Fruit fly (Drosophila melanogaster) whole organism, embryonic: ENCODE data around the gene ThrRS.
A peak's percentile ranks its signal among the peaks of the same experiment; 100 is the strongest.

Experiments
- BEAF-32 ChIP-seq: fragments of 200-800 bp; sonication (Bioruptor generic); optimal IDR thresholded peaks from 3 replicates; lab custom pipeline; 2017; ENCODE audit warnings: missing biosample characterization, missing genetic modification characterization, mild to moderate bottlenecking, moderate library complexity, missing genetic modification reagents
- CG10209 ChIP-seq: fragments of 200-800 bp; sonication (Bioruptor generic); optimal IDR thresholded peaks from 3 replicates; lab custom pipeline; 2017; ENCODE audit warnings: missing biosample characterization, mild to moderate bottlenecking, missing genetic modification characterization, missing genetic modification reagents
- CG10431 ChIP-seq: fragments of 200-800 bp; sonication (Bioruptor generic); optimal IDR thresholded peaks from 3 replicates; lab custom pipeline; 2018; ENCODE audit warnings: missing biosample characterization, mild to moderate bottlenecking, missing genetic modification characterization
- CG11560 ChIP-seq: fragments of 200-800 bp; sonication (Bioruptor generic); IDR thresholded peaks from 3 replicates; pipeline ENCODE4 v1.3.6; 2022; ENCODE audit warnings: missing biosample characterization, missing genetic modification characterization
- CG12104 ChIP-seq: fragments of 200-800 bp; sonication (Bioruptor generic); optimal IDR thresholded peaks from 3 replicates; lab custom pipeline; 2016; ENCODE audit warnings: missing biosample characterization, missing genetic modification characterization
- CG14014 ChIP-seq: fragments of 200-800 bp; sonication (Bioruptor generic); IDR thresholded peaks from 2 replicates; pipeline ENCODE4 v1.3.6; 2022; ENCODE audit warnings: missing biosample characterization, missing genetic modification characterization
- CG15269 ChIP-seq: fragments of 200-800 bp; sonication (Bioruptor generic); optimal IDR thresholded peaks from 2 replicates; lab custom pipeline; 2018; ENCODE audit warnings: missing biosample characterization, mild to moderate bottlenecking, missing genetic modification characterization, moderate library complexity
- CG18262 ChIP-seq: fragments of 200-800 bp; optimal IDR thresholded peaks from 3 replicates; lab custom pipeline; 2019; ENCODE audit warnings: missing biosample characterization, mild to moderate bottlenecking, missing genetic modification characterization, moderate library complexity
- CG18599 ChIP-seq: fragments of 200-800 bp; sonication (Bioruptor generic); optimal IDR thresholded peaks from 3 replicates; lab custom pipeline; 2017; ENCODE audit warnings: missing biosample characterization, missing genetic modification characterization, mild to moderate bottlenecking, moderate library complexity, missing genetic modification reagents
- CG2120 ChIP-seq: fragments of 200-800 bp; sonication (Bioruptor generic); optimal IDR thresholded peaks from 3 replicates; lab custom pipeline; 2016; ENCODE audit warnings: missing biosample characterization, missing genetic modification characterization
- CG30403 ChIP-seq: fragments of 200-800 bp; sonication (Bioruptor generic); optimal IDR thresholded peaks from 3 replicates; lab custom pipeline; 2016; ENCODE audit warnings: missing biosample characterization, missing genetic modification characterization
- CG3281 ChIP-seq: fragments of 200-800 bp; sonication (Bioruptor generic); optimal IDR thresholded peaks from 3 replicates; lab custom pipeline; 2017; ENCODE audit warnings: missing biosample characterization, mild to moderate bottlenecking, missing genetic modification characterization
- CG34422 ChIP-seq: fragments of 200-800 bp; sonication (Bioruptor generic); IDR thresholded peaks from 3 replicates; pipeline ENCODE4 v1.3.6; 2022; ENCODE audit warnings: missing biosample characterization, missing genetic modification characterization
- CG4424 ChIP-seq: fragments of 200-800 bp; sonication (Bioruptor generic); optimal IDR thresholded peaks from 3 replicates; lab custom pipeline; 2016; ENCODE audit warnings: missing biosample characterization, missing genetic modification characterization
- CG6175 ChIP-seq: fragments of 200-800 bp; sonication (Bioruptor generic); IDR thresholded peaks from 3 replicates; pipeline ENCODE4 v1.3.6; 2022; ENCODE audit warnings: missing biosample characterization, missing genetic modification characterization
- CG6683 ChIP-seq: fragments of 200-800 bp; sonication (Bioruptor generic); optimal IDR thresholded peaks from 2 replicates; lab custom pipeline; 2017; ENCODE audit warnings: missing biosample characterization, mild to moderate bottlenecking, missing genetic modification characterization, missing genetic modification reagents
- CG7786 ChIP-seq: fragments of 200-800 bp; sonication (Bioruptor generic); optimal IDR thresholded peaks from 2 replicates; lab custom pipeline; 2016; ENCODE audit warnings: missing biosample characterization, missing genetic modification characterization
- CG9727 ChIP-seq: fragments of 200-800 bp; sonication (Bioruptor generic); optimal IDR thresholded peaks from 3 replicates; lab custom pipeline; 2017; ENCODE audit warnings: missing biosample characterization, mild to moderate bottlenecking, missing genetic modification characterization
- CHES-1-like ChIP-seq: fragments of 200-800 bp; sonication (Bioruptor generic); optimal IDR thresholded peaks from 2 replicates; lab custom pipeline; 2016; ENCODE audit warnings: missing biosample characterization, missing genetic modification characterization
- CoRest ChIP-seq: fragments of 200-800 bp; sonication (Bioruptor generic); optimal IDR thresholded peaks from 3 replicates; lab custom pipeline; 2018; ENCODE audit warnings: missing biosample characterization, mild to moderate bottlenecking, missing genetic modification characterization, moderate library complexity
- CrebB ChIP-seq: fragments of 200-800 bp; sonication (Bioruptor generic); optimal IDR thresholded peaks from 3 replicates; lab custom pipeline; 2018; ENCODE audit warnings: missing biosample characterization, mild to moderate bottlenecking, missing genetic modification characterization
- Dad ChIP-seq: fragments of 200-800 bp; sonication (Bioruptor generic); optimal IDR thresholded peaks from 3 replicates; lab custom pipeline; 2016; ENCODE audit warnings: missing biosample characterization, missing genetic modification characterization
- Dp ChIP-seq: fragments of 200-800 bp; sonication (Bioruptor generic); optimal IDR thresholded peaks from 2 replicates; lab custom pipeline; 2018; ENCODE audit warnings: missing biosample characterization, mild to moderate bottlenecking, missing genetic modification characterization, moderate library complexity
- E2f1 ChIP-seq: fragments of 200-800 bp; sonication (Bioruptor generic); IDR thresholded peaks from 2 replicates; pipeline ENCODE4 v1.3.6; 2022; ENCODE audit warnings: missing biosample characterization, missing genetic modification characterization
- Fer1 ChIP-seq: fragments of 200-800 bp; sonication (Bioruptor generic); optimal IDR thresholded peaks from 2 replicates; lab custom pipeline; 2017; ENCODE audit warnings: missing biosample characterization, mild to moderate bottlenecking, missing genetic modification characterization
- Hr3 ChIP-seq: fragments of 200-800 bp; sonication (Bioruptor generic); optimal IDR thresholded peaks from 3 replicates; lab custom pipeline; 2016; ENCODE audit warnings: missing biosample characterization, missing genetic modification characterization
- Hr39 ChIP-seq: fragments of >200 bp; optimal IDR thresholded peaks from 2 replicates; lab custom pipeline; 2017
- Jarid2 ChIP-seq: fragments of 200-800 bp; sonication (Bioruptor generic); optimal IDR thresholded peaks from 3 replicates; lab custom pipeline; 2017; ENCODE audit warnings: mild to moderate bottlenecking, missing biosample characterization, missing genetic modification reagents, missing genetic modification characterization
- Kr ChIP-seq: fragments of 200-800 bp; sonication (Bioruptor generic); optimal IDR thresholded peaks from 2 replicates; lab custom pipeline; 2017; ENCODE audit warnings: missing biosample characterization, mild to moderate bottlenecking, missing genetic modification characterization
- Lpt ChIP-seq: fragments of >200 bp; optimal IDR thresholded peaks from 2 replicates; lab custom pipeline; 2018; ENCODE audit warnings: missing biosample characterization, missing genetic modification characterization
- NK7.1 ChIP-seq: fragments of 200-800 bp; sonication (Bioruptor generic); optimal IDR thresholded peaks from 3 replicates; lab custom pipeline; 2016; ENCODE audit warnings: missing biosample characterization, missing genetic modification characterization
- Nf-YC ChIP-seq: fragments of 200-800 bp; optimal IDR thresholded peaks from 3 replicates; lab custom pipeline; 2019; ENCODE audit warnings: missing biosample characterization, mild to moderate bottlenecking, missing genetic modification characterization, moderate library complexity
- az2 ChIP-seq: fragments of 200-800 bp; sonication (Bioruptor generic); optimal IDR thresholded peaks from 3 replicates; lab custom pipeline; 2016; ENCODE audit warnings: missing biosample characterization, missing genetic modification characterization
- cad ChIP-seq: fragments of >200 bp; optimal IDR thresholded peaks from 2 replicates; lab custom pipeline; 2017; ENCODE audit warnings: missing biosample characterization, missing genetic modification characterization
- cas ChIP-seq: fragments of 200-800 bp; sonication (Bioruptor generic); IDR thresholded peaks from 2 replicates; pipeline ENCODE4 v1.3.6; 2022; ENCODE audit warnings: missing biosample characterization, missing genetic modification characterization
- crol ChIP-seq: fragments of 200-800 bp; sonication (Bioruptor generic); IDR thresholded peaks from 2 replicates; pipeline ENCODE4 v1.3.6; 2022; ENCODE audit warnings: missing biosample characterization, missing genetic modification characterization
- dm ChIP-seq: fragments of 200-800 bp; sonication (Bioruptor generic); optimal IDR thresholded peaks from 3 replicates; lab custom pipeline; 2016; ENCODE audit warnings: missing biosample characterization, missing genetic modification characterization
- dysf ChIP-seq: fragments of 200-800 bp; sonication (Bioruptor generic); IDR thresholded peaks from 3 replicates; pipeline ENCODE4 v1.3.6; 2022; ENCODE audit warnings: missing biosample characterization, missing genetic modification characterization
- esg ChIP-seq: fragments of 200-800 bp; sonication (Bioruptor generic); conservative IDR thresholded peaks from 2 replicates; pipeline ENCODE4 v1.3.6; 2022; ENCODE audit warnings: missing biosample characterization, missing genetic modification characterization
- gsb-n ChIP-seq: fragments of 200-800 bp; sonication (Bioruptor generic); optimal IDR thresholded peaks from 3 replicates; lab custom pipeline; 2018; ENCODE audit warnings: missing biosample characterization, mild to moderate bottlenecking, missing genetic modification characterization
- gt ChIP-seq: fragments of 200-800 bp; sonication (Bioruptor generic); IDR thresholded peaks from 2 replicates; pipeline ENCODE4 v1.3.6; 2022; ENCODE audit warnings: missing biosample characterization, missing genetic modification characterization
- klu ChIP-seq: fragments of 200-800 bp; sonication (Bioruptor generic); IDR thresholded peaks from 2 replicates; pipeline ENCODE4 v1.3.6; 2022; ENCODE audit warnings: missing biosample characterization, missing genetic modification characterization
- lov ChIP-seq, 2 experiments: fragments of 200-800 bp in 1 of 2; fragments of >200 bp in 1 of 2; sonication (Bioruptor generic) in 1 of 2; IDR thresholded peaks in 1 of 2; optimal IDR thresholded peaks in 1 of 2; 2 replicates in 1 of 2; 3 replicates in 1 of 2; pipeline versions ENCODE4 v1.3.6 to Lab custom; 2017 to 2022; ENCODE audit warnings: missing biosample characterization in 1 of 2, missing genetic modification characterization in 1 of 2
- mirr ChIP-seq: fragments of 200-800 bp; sonication (Bioruptor generic); optimal IDR thresholded peaks from 3 replicates; lab custom pipeline; 2018; ENCODE audit warnings: missing biosample characterization, mild to moderate bottlenecking, missing genetic modification characterization
- otp ChIP-seq: fragments of 200-800 bp; sonication (Bioruptor generic); IDR thresholded peaks from 3 replicates; pipeline ENCODE4, ENCODE4 v1.3.6; 2022; ENCODE audit warnings: missing biosample characterization, missing genetic modification characterization
- psq ChIP-seq: fragments of 200-800 bp; sonication (Bioruptor generic); optimal IDR thresholded peaks from 2 replicates; lab custom pipeline; 2017; ENCODE audit warnings: missing biosample characterization, missing genetic modification characterization
- repo ChIP-seq: fragments of 200-800 bp; sonication (Bioruptor generic); optimal IDR thresholded peaks from 2 replicates; lab custom pipeline; 2016; ENCODE audit warnings: missing biosample characterization, missing genetic modification characterization
- shn ChIP-seq: fragments of 200-800 bp; sonication (Bioruptor generic); optimal IDR thresholded peaks from 3 replicates; lab custom pipeline; 2016; ENCODE audit warnings: missing biosample characterization, missing genetic modification characterization
- sisA ChIP-seq: fragments of 200-800 bp; sonication (Bioruptor generic); IDR thresholded peaks from 2 replicates; pipeline ENCODE4 v1.3.6; 2022; ENCODE audit warnings: missing biosample characterization, missing genetic modification characterization

ThrRS gene

dm6 chr2L:12103231-12104210 lies at the start of gene ThrRS, which contains the start of gene Patsas (continued):
- peak; percentile 71 for TF ChIP-seq Dad
- TF ChIP-seq cad (GFP tag; lab: Kevin White, UChicago), result no peak
- TF ChIP-seq CG18599 (GFP tag; lab: Kevin White, UChicago), result peak; percentile 91
- peak; percentile 92 for TF ChIP-seq dysf
- TF ChIP-seq CG14014 (GFP tag; lab: Robert Waterston, UW), result peak; percentile 85
- peak; percentile 48 for TF ChIP-seq NK7.1 (GFP tag; lab: Kevin White, UChicago)
- peak; percentile 43 for TF ChIP-seq CrebB (tag; lab: Kevin White, UChicago)
- peak; percentile 75 for TF ChIP-seq Dp (GFP tag; lab: Kevin White, UChicago)
- peak; percentile 69 for TF ChIP-seq CG34422
- TF ChIP-seq CG4424 (GFP tag; lab: Kevin White, UChicago), result peak; percentile 87
- TF ChIP-seq CG10431 (GFP tag; lab: Kevin White, UChicago), result peak; percentile 33
- TF ChIP-seq repo, result peak; percentile 4
- peak; percentile 79 for TF ChIP-seq Nf-YC (tag; lab: Kevin White, UChicago)
- peak; percentile 84 for TF ChIP-seq CG18262 (tag; lab: Kevin White, UChicago)
- no peak for TF ChIP-seq mirr (GFP tag; lab: Kevin White, UChicago)
- TF ChIP-seq CG30403, result peak; percentile 92
- TF ChIP-seq Kr (GFP tag; lab: Kevin White, UChicago), result no peak
- TF ChIP-seq Lpt, result no peak
- TF ChIP-seq sisA, result peak; percentile 86
- TF ChIP-seq Fer1 (GFP tag; lab: Kevin White, UChicago), result peak; percentile 88
- peak; percentile 90 for TF ChIP-seq CG15269 (tag; lab: Kevin White, UChicago)
- TF ChIP-seq crol (GFP tag; lab: Robert Waterston, UW), result no peak
- TF ChIP-seq dm, result peak; percentile 61
- TF ChIP-seq Hr39, result no peak
- peak; percentile 47 for TF ChIP-seq CG6683 (GFP tag; lab: Kevin White, UChicago)
- no peak for TF ChIP-seq lov (optimal IDR thresholded peaks at IDR 0.05; lab: Kevin White, UChicago)
- TF ChIP-seq lov (GFP tag; IDR thresholded peaks at IDR 0.05; lab: Robert Waterston, UW), result 0 out of 3 replicates have a peak, but pooled peaks have one; percentile 15
- TF ChIP-seq CHES-1-like, result peak; percentile 55
- peak; percentile 82 for TF ChIP-seq CG9727
- peak; percentile 90 for TF ChIP-seq Hr3 (GFP tag; lab: Kevin White, UChicago)
- TF ChIP-seq CG7786 (GFP tag; lab: Kevin White, UChicago), result peak; percentile 65
- peak; percentile 38 for TF ChIP-seq BEAF-32
- TF ChIP-seq gt (GFP tag; lab: Robert Waterston, UW), result peak; percentile 53; the same call in 1 of the 2 replicates
- peak; percentile 69 for TF ChIP-seq cas (GFP tag; lab: Robert Waterston, UW)
- peak; percentile 71; the same call in 2 of the 3 replicates for TF ChIP-seq otp (GFP tag; lab: Robert Waterston, UW)
- peak; percentile 87 for TF ChIP-seq az2 (GFP tag; lab: Kevin White, UChicago)
- TF ChIP-seq CG12104 (GFP tag; lab: Kevin White, UChicago), result peak; percentile 80
- peak; percentile 86 for TF ChIP-seq esg
- TF ChIP-seq shn, result peak; percentile 76
- TF ChIP-seq CG11560 (tag; lab: Robert Waterston, UW), result 0 out of 3 replicates have a peak, but pooled peaks have one; percentile 51
- peak; percentile 86 for TF ChIP-seq CG10209
- TF ChIP-seq CG2120, result peak; percentile 91
- peak; percentile 84 for TF ChIP-seq CG3281 (GFP tag; lab: Kevin White, UChicago)
- peak; percentile 81 for TF ChIP-seq klu (GFP tag; lab: Robert Waterston, UW)
- TF ChIP-seq E2f1 (GFP tag; lab: Robert Waterston, UW), result peak; percentile 81
- peak; percentile 95 for TF ChIP-seq CoRest (tag; lab: Kevin White, UChicago)
- no peak; the same call in 2 of the 3 replicates for TF ChIP-seq CG6175 (GFP tag; lab: Robert Waterston, UW)
- peak; percentile 69 for TF ChIP-seq psq (GFP tag; lab: Kevin White, UChicago)
- peak; percentile 43 for TF ChIP-seq Jarid2 (GFP tag; lab: Kevin White, UChicago)
- peak; percentile 85 for TF ChIP-seq gsb-n (tag; lab: Kevin White, UChicago)
